Fruit fly (Drosophila melanogaster): ENCODE data around the gene CG9886.

DNA sequence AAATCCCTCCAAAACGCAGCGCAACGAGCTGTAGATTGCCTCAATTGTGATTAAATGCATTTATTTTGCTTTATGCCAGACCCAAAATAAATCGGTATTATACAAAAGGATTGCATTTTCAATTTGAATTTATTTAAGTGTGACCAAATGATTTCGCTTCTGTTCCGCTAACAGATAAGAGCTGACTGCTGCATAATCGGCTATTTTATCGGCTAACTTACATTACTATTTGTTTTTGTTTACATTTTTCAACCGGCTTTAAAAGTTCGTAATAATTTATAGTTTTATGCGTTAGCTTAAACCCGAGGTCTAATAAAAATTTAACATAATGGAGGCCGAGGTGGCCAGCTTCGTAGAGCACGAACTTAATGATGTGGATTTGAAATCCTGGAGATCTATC lies 37.7 kb upstream of the CG9886 start, which contains the start of gene PIG-Wa:
- TF ChIP-seq Myc (optimal IDR thresholded peaks at IDR 0.05) (no peak), psq (optimal IDR thresholded peaks at IDR 0.05) (no peak)
